Fruit fly (Drosophila melanogaster) whole organism, embryonic: ENCODE measurements around the gene Gr89a.

ENCODE experiments used
- Abd-B ChIP-seq: fragments of 200-800 bp; sonication (Bioruptor generic); optimal IDR thresholded peaks from 2 replicates; lab custom pipeline; 2018; ENCODE audit warnings: missing biosample characterization, mild to moderate bottlenecking, missing genetic modification characterization, moderate library complexity
- CG10321 ChIP-seq: fragments of 200-800 bp; sonication (Bioruptor generic); IDR thresholded peaks from 2 replicates; pipeline ENCODE4 v1.3.6; 2022; ENCODE audit warnings: missing biosample characterization, missing genetic modification characterization
- CG10366 ChIP-seq: fragments of 200-800 bp; sonication (Bioruptor generic); IDR thresholded peaks from 2 replicates; pipeline ENCODE4 v1.3.6; 2022; ENCODE audit warnings: missing biosample characterization, missing genetic modification characterization
- CG11247 ChIP-seq: fragments of 200-800 bp; sonication (Bioruptor generic); IDR thresholded peaks from 2 replicates; pipeline ENCODE4 v1.3.6; 2022; ENCODE audit warnings: missing biosample characterization, missing genetic modification characterization
- CG11695 ChIP-seq: fragments of 200-800 bp; sonication (Bioruptor generic); IDR thresholded peaks from 3 replicates; pipeline ENCODE4 v1.3.6; 2022; ENCODE audit warnings: missing biosample characterization, missing genetic modification characterization
- CG14441 ChIP-seq: fragments of 200-800 bp; sonication (Bioruptor generic); IDR thresholded peaks from 2 replicates; pipeline ENCODE4 v1.3.6; 2022; ENCODE audit warnings: missing biosample characterization, missing genetic modification characterization
- CG15073 ChIP-seq: fragments of 200-800 bp; sonication (Bioruptor generic); optimal IDR thresholded peaks from 2 replicates; lab custom pipeline; 2016; ENCODE audit warnings: missing biosample characterization, missing genetic modification characterization
- CG15696 ChIP-seq: fragments of 200-800 bp; sonication (Bioruptor generic); optimal IDR thresholded peaks from 2 replicates; lab custom pipeline; 2019; ENCODE audit warnings: missing biosample characterization, mild to moderate bottlenecking, missing genetic modification characterization, moderate library complexity
- CG17328 ChIP-seq: fragments of 200-800 bp; sonication (Bioruptor generic); IDR thresholded peaks from 2 replicates; pipeline ENCODE4 v1.3.6; 2022; ENCODE audit warnings: missing biosample characterization, missing genetic modification characterization
- CG18764 ChIP-seq: fragments of 200-800 bp; sonication (Bioruptor generic); optimal IDR thresholded peaks from 3 replicates; lab custom pipeline; 2016; ENCODE audit warnings: missing biosample characterization, missing genetic modification characterization
- CG3163 ChIP-seq: fragments of 200-800 bp; sonication (Bioruptor generic); optimal IDR thresholded peaks from 3 replicates; lab custom pipeline; 2016; ENCODE audit warnings: missing biosample characterization, missing genetic modification characterization
- CG32767 ChIP-seq: fragments of 200-800 bp; sonication (Bioruptor generic); IDR thresholded peaks from 2 replicates; pipeline ENCODE4 v1.3.6; 2022; ENCODE audit warnings: missing biosample characterization, missing genetic modification characterization
- CG3281 ChIP-seq: fragments of 200-800 bp; sonication (Bioruptor generic); optimal IDR thresholded peaks from 3 replicates; lab custom pipeline; 2017; ENCODE audit warnings: missing biosample characterization, mild to moderate bottlenecking, missing genetic modification characterization
- CG33213 ChIP-seq: fragments of 200-800 bp; sonication (Bioruptor generic); optimal IDR thresholded peaks from 3 replicates; lab custom pipeline; 2016; ENCODE audit warnings: missing biosample characterization, missing genetic modification characterization
- CG4424 ChIP-seq: fragments of 200-800 bp; sonication (Bioruptor generic); optimal IDR thresholded peaks from 3 replicates; lab custom pipeline; 2016; ENCODE audit warnings: missing biosample characterization, missing genetic modification characterization
- CG5953 ChIP-seq: fragments of 200-800 bp; sonication (Bioruptor generic); IDR thresholded peaks from 2 replicates; pipeline ENCODE4 v1.3.6; 2022; ENCODE audit warnings: missing biosample characterization, missing genetic modification characterization
- CG6813 ChIP-seq: fragments of 200-800 bp; sonication (Bioruptor generic); optimal IDR thresholded peaks from 2 replicates; lab custom pipeline; 2017; ENCODE audit warnings: missing biosample characterization, missing genetic modification characterization, mild to moderate bottlenecking, moderate library complexity, missing genetic modification reagents
- CG7745 ChIP-seq: fragments of 200-800 bp; sonication (Bioruptor generic); optimal IDR thresholded peaks from 2 replicates; lab custom pipeline; 2018; ENCODE audit warnings: missing biosample characterization, mild to moderate bottlenecking, missing genetic modification characterization, moderate library complexity
- CG8388 ChIP-seq: fragments of 200-800 bp; sonication (Bioruptor generic); optimal IDR thresholded peaks from 2 replicates; lab custom pipeline; 2019; ENCODE audit warnings: missing biosample characterization, mild to moderate bottlenecking, missing genetic modification characterization, moderate library complexity
- CTCF ChIP-seq: fragments of 200-800 bp; sonication (Bioruptor generic); optimal IDR thresholded peaks from 2 replicates; lab custom pipeline; 2017; ENCODE audit warnings: missing biosample characterization, mild to moderate bottlenecking, missing genetic modification characterization, moderate library complexity
- Camta ChIP-seq: fragments of 200-800 bp; sonication (Bioruptor generic); optimal IDR thresholded peaks from 2 replicates; lab custom pipeline; 2016; ENCODE audit warnings: missing biosample characterization, missing genetic modification characterization
- E2f2 ChIP-seq: fragments of 200-800 bp; sonication (Bioruptor generic); IDR thresholded peaks from 2 replicates; pipeline ENCODE4 v1.3.6; 2022; ENCODE audit warnings: missing biosample characterization, missing genetic modification characterization
- GATAe ChIP-seq: fragments of 200-800 bp; sonication (Bioruptor generic); conservative IDR thresholded peaks from 2 replicates; pipeline ENCODE4 v1.3.6; 2022; ENCODE audit warnings: missing biosample characterization, missing genetic modification characterization
- Hand ChIP-seq: fragments of 200-800 bp; sonication (Bioruptor generic); optimal IDR thresholded peaks from 2 replicates; lab custom pipeline; 2017; ENCODE audit warnings: mild to moderate bottlenecking, missing biosample characterization, missing genetic modification reagents, missing genetic modification characterization
- Hr39 ChIP-seq: fragments of >200 bp; optimal IDR thresholded peaks from 2 replicates; lab custom pipeline; 2017
- Hr51 ChIP-seq, 2 experiments: fragments of 200-800 bp; sonication (Bioruptor generic); optimal IDR thresholded peaks; 2 replicates in 1 of 2; 3 replicates in 1 of 2; lab custom pipeline; 2016 to 2018; ENCODE audit warnings: missing biosample characterization in 2 of 2, missing genetic modification characterization in 2 of 2, mild to moderate bottlenecking in 1 of 2, moderate library complexity in 1 of 2
- Jarid2 ChIP-seq: fragments of 200-800 bp; sonication (Bioruptor generic); optimal IDR thresholded peaks from 3 replicates; lab custom pipeline; 2017; ENCODE audit warnings: mild to moderate bottlenecking, missing biosample characterization, missing genetic modification reagents, missing genetic modification characterization
- NK7.1 ChIP-seq: fragments of 200-800 bp; sonication (Bioruptor generic); optimal IDR thresholded peaks from 3 replicates; lab custom pipeline; 2016; ENCODE audit warnings: missing biosample characterization, missing genetic modification characterization
- Nf-YC ChIP-seq: fragments of 200-800 bp; optimal IDR thresholded peaks from 3 replicates; lab custom pipeline; 2019; ENCODE audit warnings: missing biosample characterization, mild to moderate bottlenecking, missing genetic modification characterization, moderate library complexity
- Optix ChIP-seq: fragments of 200-800 bp; sonication (Bioruptor generic); IDR thresholded peaks from 3 replicates; pipeline ENCODE4 v1.3.6; 2022; ENCODE audit warnings: missing biosample characterization, missing genetic modification characterization
- Poxn ChIP-seq: fragments of 200-800 bp; sonication (Bioruptor generic); IDR thresholded peaks from 2 replicates; pipeline ENCODE4 v1.3.6; 2022; ENCODE audit warnings: missing biosample characterization, missing genetic modification characterization
- Rfx ChIP-seq: fragments of 200-800 bp; sonication (Bioruptor generic); IDR thresholded peaks from 2 replicates; pipeline ENCODE4 v1.3.6; 2022; ENCODE audit warnings: missing biosample characterization, missing genetic modification characterization
- Sry-δ ChIP-seq: fragments of 200-800 bp; sonication (Bioruptor generic); optimal IDR thresholded peaks from 2 replicates; lab custom pipeline; 2016; ENCODE audit warnings: missing biosample characterization, missing genetic modification characterization
- Stat92E ChIP-seq, 3 experiments: fragments of >200 bp in 2 of 3; fragments of 200-800 bp in 1 of 3; sonication (Bioruptor generic) in 1 of 3; optimal IDR thresholded peaks; 2 replicates each; lab custom pipeline; 2017 to 2019; ENCODE audit warnings: missing biosample characterization in 3 of 3, missing genetic modification characterization in 3 of 3, mild to moderate bottlenecking in 1 of 3, moderate library complexity in 1 of 3
- abd-A ChIP-seq: fragments of 200-800 bp; sonication (Bioruptor generic); optimal IDR thresholded peaks from 3 replicates; lab custom pipeline; 2019; ENCODE audit warnings: missing biosample characterization, mild to moderate bottlenecking, missing genetic modification characterization, moderate library complexity
- ap ChIP-seq: fragments of 200-800 bp; sonication (Bioruptor generic); IDR thresholded peaks from 2 replicates; pipeline ENCODE4 v1.3.6; 2022; ENCODE audit warnings: missing biosample characterization, missing genetic modification characterization
- bcd ChIP-seq: fragments of 200-800 bp; sonication (Bioruptor generic); optimal IDR thresholded peaks from 2 replicates; lab custom pipeline; 2017; ENCODE audit warnings: missing biosample characterization, mild to moderate bottlenecking, missing genetic modification characterization
- bowl ChIP-seq: fragments of 200-800 bp; sonication (Bioruptor generic); IDR thresholded peaks from 2 replicates; pipeline ENCODE4 v1.3.6; 2022; ENCODE audit warnings: missing biosample characterization, missing genetic modification characterization
- emc ChIP-seq: fragments of 200-800 bp; sonication (Bioruptor generic); optimal IDR thresholded peaks from 2 replicates; lab custom pipeline; 2016; ENCODE audit warnings: missing biosample characterization, missing genetic modification characterization
- fd64A ChIP-seq: fragments of 200-800 bp; sonication (Bioruptor generic); optimal IDR thresholded peaks from 3 replicates; lab custom pipeline; 2018; ENCODE audit warnings: missing biosample characterization, mild to moderate bottlenecking, missing genetic modification characterization
- hkb ChIP-seq, 2 experiments: fragments of 200-800 bp in 1 of 2; fragments of >200 bp in 1 of 2; sonication (Bioruptor generic) in 1 of 2; IDR thresholded peaks in 1 of 2; optimal IDR thresholded peaks in 1 of 2; 2 replicates each; pipeline versions ENCODE4 v1.3.6 to Lab custom; 2017 to 2022; ENCODE audit warnings: missing biosample characterization in 1 of 2, missing genetic modification characterization in 1 of 2
- lbe ChIP-seq: fragments of 200-800 bp; sonication (Bioruptor generic); optimal IDR thresholded peaks from 2 replicates; lab custom pipeline; 2016; ENCODE audit warnings: missing biosample characterization, mild to moderate bottlenecking, missing genetic modification characterization
- org-1 ChIP-seq: fragments of 200-800 bp; sonication (Bioruptor generic); optimal IDR thresholded peaks from 2 replicates; lab custom pipeline; 2017; ENCODE audit warnings: missing biosample characterization, missing genetic modification characterization
- prd ChIP-seq, 3 experiments: fragments of >200 bp in 2 of 3; fragments of 200-800 bp in 1 of 3; sonication (Bioruptor generic) in 1 of 3; optimal IDR thresholded peaks in 2 of 3; IDR thresholded peaks in 1 of 3; 2 replicates in 2 of 3; 3 replicates in 1 of 3; pipeline versions ENCODE4 v1.3.6 to Lab custom; 2017 to 2022; ENCODE audit warnings: missing biosample characterization in 1 of 3, missing genetic modification characterization in 1 of 3
- sna ChIP-seq: fragments of 200-800 bp; sonication (Bioruptor generic); IDR thresholded peaks from 2 replicates; pipeline ENCODE4 v1.3.6; 2022; ENCODE audit warnings: missing biosample characterization, missing genetic modification characterization; ENCODE audit not compliant: partially characterized antibody
- tin ChIP-seq: fragments of 200-800 bp; sonication (Bioruptor generic); optimal IDR thresholded peaks from 3 replicates; lab custom pipeline; 2016; ENCODE audit warnings: missing biosample characterization, missing genetic modification characterization
- toy ChIP-seq: fragments of 200-800 bp; sonication (Bioruptor generic); IDR thresholded peaks from 2 replicates; pipeline ENCODE4 v1.3.6; 2022; ENCODE audit warnings: missing biosample characterization, missing genetic modification characterization
- tx ChIP-seq: fragments of 200-800 bp; sonication (Bioruptor generic); optimal IDR thresholded peaks from 2 replicates; lab custom pipeline; 2016; ENCODE audit warnings: missing biosample characterization, missing genetic modification characterization
- unpg ChIP-seq: fragments of 200-800 bp; sonication (Bioruptor generic); optimal IDR thresholded peaks from 3 replicates; lab custom pipeline; 2018; ENCODE audit warnings: missing biosample characterization, mild to moderate bottlenecking, missing genetic modification characterization, moderate library complexity
- vnd ChIP-seq: fragments of 200-800 bp; sonication (Bioruptor generic); IDR thresholded peaks from 3 replicates; pipeline ENCODE4 v1.3.6; 2022; ENCODE audit warnings: missing biosample characterization, missing genetic modification characterization; ENCODE audit not compliant: partially characterized antibody
- zfh1 ChIP-seq: fragments of 200-800 bp; sonication (Bioruptor generic); IDR thresholded peaks from 3 replicates; pipeline ENCODE4 v1.3.6; 2022; ENCODE audit warnings: missing biosample characterization, missing genetic modification characterization

Gr89a gene

DNA sequence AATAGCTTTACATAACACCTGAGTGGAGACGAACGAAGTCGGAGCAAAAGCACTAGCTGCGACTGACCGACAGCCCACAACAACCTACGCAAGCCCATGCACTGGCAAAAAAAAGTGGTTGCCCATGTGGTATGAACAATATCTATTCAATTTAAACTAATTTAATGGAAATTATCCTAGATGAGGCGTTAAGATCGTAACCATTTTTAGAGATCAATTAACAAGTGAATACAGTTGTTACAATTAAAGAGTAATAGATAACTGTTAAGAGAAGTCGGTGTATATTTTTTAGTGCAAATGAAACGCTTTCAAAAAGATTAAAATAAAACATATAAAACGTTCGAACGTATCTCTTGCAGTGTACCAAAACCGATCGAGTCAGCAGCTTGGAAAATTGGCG lies 2.5 kb downstream of the Gr89a start (continued):
- TF ChIP-seq prd (optimal IDR thresholded peaks at IDR 0.05; lab: Kevin White, UChicago) (no peak), prd (GFP tag; IDR thresholded peaks at IDR 0.05; lab: Robert Waterston, UW) (peak; percentile 38; the same call in 1 of the 3 replicates), CG11695 (no peak), Sry-δ (no peak), GATAe (GFP tag; lab: Robert Waterston, UW) (no peak), unpg (GFP tag; lab: Kevin White, UChicago) (peak; percentile 68), hkb (optimal IDR thresholded peaks at IDR 0.05; lab: Kevin White, UChicago) (no peak), hkb (GFP tag; IDR thresholded peaks at IDR 0.05; lab: Robert Waterston, UW) (no peak), CG18764 (GFP tag; lab: Kevin White, UChicago) (no peak), Abd-B (GFP tag; lab: Kevin White, UChicago) (no peak), CG32767 (GFP tag; lab: Robert Waterston, UW) (0 out of 2 replicates have a peak, but pooled peaks have one; percentile 16), vnd (GFP tag; lab: Robert Waterston, UW) (no peak), Jarid2 (GFP tag; lab: Kevin White, UChicago) (peak; percentile 4), CG5953 (GFP tag; lab: Robert Waterston, UW) (peak; percentile 55; the same call in 1 of the 2 replicates), zfh1 (GFP tag; lab: Robert Waterston, UW) (peak; percentile 46; the same call in 1 of the 3 replicates), fd64A (GFP tag; lab: Kevin White, UChicago) (no peak), Stat92E (GFP tag; optimal IDR thresholded peaks at IDR 0.05; lab: Kevin White, UChicago) (no peak), CG15073 (GFP tag; lab: Kevin White, UChicago) (no peak), CG4424 (GFP tag; lab: Kevin White, UChicago) (peak; percentile 15), CG17328 (GFP tag; lab: Robert Waterston, UW) (peak; percentile 46), bowl (no peak), Hr51 (GFP tag; optimal IDR thresholded peaks at IDR 0.05; lab: Kevin White, UChicago) (peak in 1 of 2 experiments; percentile 80), CG7745 (tag; lab: Kevin White, UChicago) (no peak), CG14441 (peak; percentile 54; the same call in 1 of the 2 replicates), abd-A (tag; lab: Kevin White, UChicago) (no peak), Hand (GFP tag; lab: Kevin White, UChicago) (no peak), tx (GFP tag; lab: Kevin White, UChicago) (no peak), E2f2 (peak; percentile 39; the same call in 1 of the 2 replicates), CG15696 (no peak), CG3281 (no peak), CG33213 (GFP tag; lab: Kevin White, UChicago) (no peak), CG3163 (no peak), tin (GFP tag; lab: Kevin White, UChicago) (no peak), CTCF (GFP tag; lab: Kevin White, UChicago) (no peak), sna (no peak), Hr39 (lab: Kevin White, UChicago) (no peak), NK7.1 (GFP tag; lab: Kevin White, UChicago) (no peak), toy (GFP tag; lab: Robert Waterston, UW) (no peak), CG6813 (peak; percentile 2), org-1 (GFP tag; lab: Kevin White, UChicago) (no peak), Poxn (no peak), CG10366 (GFP tag; lab: Robert Waterston, UW) (0 out of 2 replicates have a peak, but pooled peaks have one; percentile 12), CG8388 (peak; percentile 63), bcd (GFP tag; lab: Kevin White, UChicago) (peak; percentile 11), Optix (GFP tag; lab: Robert Waterston, UW) (no peak), Rfx (GFP tag; lab: Robert Waterston, UW) (no peak), lbe (GFP tag; lab: Kevin White, UChicago) (no peak), CG11247 (GFP tag; lab: Robert Waterston, UW) (no peak), Camta (GFP tag; lab: Kevin White, UChicago) (no peak), CG10321 (GFP tag; lab: Robert Waterston, UW) (no peak), emc (GFP tag; lab: Kevin White, UChicago) (no peak), Nf-YC (no peak), ap (GFP tag; lab: Robert Waterston, UW) (peak; percentile 52)
